Fruit fly (Drosophila melanogaster) S2 (cell line): ENCODE measurements around the gene sip3.

Experiments used
- CG8478 ChIP-seq: fragments of >200 bp; optimal IDR thresholded peaks from 2 replicates; lab custom pipeline; 2018
- CTCF ChIP-seq, 2 experiments: fragments of >200 bp; optimal IDR thresholded peaks; 2 replicates each; lab custom pipeline; 2018

The sip3 gene

dm6 chr3R:31771790-31772576 lies at the start of gene sip3, which contains the start of gene betaGlu:
sip3 (plus strand) TSS chr3R:31772219.
betaGlu (minus strand) TSS chr3R:31771848.
- TF ChIP-seq CTCF (optimal IDR thresholded peaks at IDR 0.05; lab: Kevin White, UChicago), result no peak
- TF ChIP-seq CG8478 (lab: Kevin White, UChicago), result no peak

- TF ChIP-seq CG8478 (lab: Kevin White, UChicago), result no peak
Observed at dm6 chr3R:31723206-31723933, 48.6 kb upstream of the sip3 start.

DNA sequence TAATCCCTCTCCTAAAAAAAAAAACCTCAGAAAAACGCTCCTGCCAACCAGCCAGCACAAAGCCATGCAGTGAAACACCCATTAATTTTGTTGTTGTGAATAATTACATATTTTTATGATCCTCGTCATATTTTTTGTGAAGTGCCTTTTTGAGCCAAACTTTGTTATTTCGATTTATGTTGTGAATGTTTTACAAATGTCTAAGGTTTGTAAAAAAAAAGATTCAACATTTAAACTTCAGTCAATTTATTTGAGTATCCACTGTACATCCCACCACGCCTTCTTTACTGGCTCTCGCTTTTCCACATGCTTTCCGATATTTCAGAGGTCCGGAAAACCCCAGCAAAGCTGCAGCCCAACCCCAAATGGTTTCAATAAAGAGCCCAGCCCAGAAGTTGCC lies 47.9 kb upstream of the sip3 start:
- TF ChIP-seq CTCF (optimal IDR thresholded peaks at IDR 0.05; lab: Kevin White, UChicago) (no peak), CG8478 (lab: Kevin White, UChicago) (no peak)

- TF ChIP-seq CTCF (optimal IDR thresholded peaks at IDR 0.05; lab: Kevin White, UChicago) (no peak), CG8478 (lab: Kevin White, UChicago) (no peak)
Observed at dm6 chr3R:31724580-31725320, 47.3 kb upstream of the sip3 start.

DNA sequence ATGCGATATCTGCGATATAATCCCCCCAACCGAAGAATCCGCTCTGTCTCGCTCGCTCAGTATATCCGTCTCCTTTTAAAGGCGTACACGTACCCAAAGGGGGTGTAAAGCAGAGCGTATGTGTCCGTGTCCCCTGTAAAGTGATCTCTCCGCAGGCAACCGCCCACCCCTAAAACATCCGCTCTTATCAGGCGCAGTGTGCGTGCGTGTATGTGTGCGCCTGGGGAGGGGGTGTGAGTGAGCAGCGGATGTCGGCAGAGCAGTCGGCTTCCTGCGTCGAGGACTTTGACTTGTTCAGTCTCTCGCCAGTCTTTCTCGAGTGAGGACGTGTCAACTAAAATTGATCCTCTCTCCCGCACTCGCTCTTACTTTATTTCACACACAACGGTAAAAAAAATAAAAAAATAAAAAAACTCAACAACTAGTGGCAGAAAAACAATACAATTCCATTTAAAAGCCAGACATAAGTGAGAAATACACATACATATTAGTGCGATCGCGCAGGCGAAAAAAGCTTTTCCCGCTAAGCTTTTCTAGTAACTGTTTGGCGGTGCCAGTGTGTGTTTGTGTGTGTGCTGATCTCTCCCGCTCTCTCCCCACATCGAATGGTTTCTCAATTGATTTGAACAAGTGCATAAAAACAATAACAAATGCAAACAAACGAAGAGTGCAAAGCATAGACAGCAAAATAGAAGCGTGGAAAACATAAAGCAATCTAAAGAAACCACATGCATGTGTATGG lies 46.4 kb upstream of the sip3 start:
- TF ChIP-seq CTCF (optimal IDR thresholded peaks at IDR 0.05; lab: Kevin White, UChicago) (no peak), CG8478 (lab: Kevin White, UChicago) (no peak)

DNA sequence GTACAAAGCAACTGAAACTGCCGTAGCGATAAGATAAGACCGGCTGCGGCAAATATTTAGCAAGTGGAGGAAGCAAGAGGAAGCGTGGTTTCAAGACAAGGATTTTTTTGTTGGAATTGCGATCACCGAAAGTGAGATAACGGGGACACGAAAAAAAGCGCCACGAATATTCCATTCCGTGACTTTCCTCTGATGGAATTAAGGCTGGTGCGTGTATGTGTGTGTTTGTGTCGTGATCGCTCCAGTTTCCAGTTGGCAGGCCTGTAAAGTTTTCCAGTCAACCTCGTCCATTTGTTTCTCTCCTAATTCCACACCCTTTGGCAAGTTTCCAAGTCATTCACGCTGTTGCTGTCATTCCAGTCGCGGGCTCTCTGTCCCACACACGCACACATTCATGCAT lies 45.7 kb upstream of the sip3 start:
- TF ChIP-seq CTCF (optimal IDR thresholded peaks at IDR 0.05; lab: Kevin White, UChicago) (no peak), CG8478 (lab: Kevin White, UChicago) (no peak)

DNA sequence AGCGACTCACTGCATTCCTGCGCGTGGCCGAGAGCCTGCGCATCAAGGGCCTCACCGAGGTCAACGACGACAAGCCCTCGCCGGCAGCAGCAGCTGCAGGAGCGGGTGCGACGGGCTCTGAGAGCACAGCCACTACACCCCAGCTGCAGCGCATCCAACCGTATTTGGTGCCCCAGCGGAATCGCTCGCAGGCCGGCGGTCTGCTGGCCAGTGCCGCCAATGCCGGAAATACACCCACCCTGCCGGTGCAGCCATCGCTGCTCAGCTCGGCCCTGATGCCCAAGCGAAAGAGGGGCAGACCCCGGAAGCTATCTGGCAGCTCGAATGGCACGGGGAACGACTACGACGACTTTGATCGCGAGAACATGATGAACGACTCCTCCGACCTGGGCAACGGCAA lies 44.2 kb upstream of the sip3 start:
- no peak for TF ChIP-seq CG8478 (lab: Kevin White, UChicago)
- TF ChIP-seq CTCF (optimal IDR thresholded peaks at IDR 0.05; lab: Kevin White, UChicago), result no peak

DNA sequence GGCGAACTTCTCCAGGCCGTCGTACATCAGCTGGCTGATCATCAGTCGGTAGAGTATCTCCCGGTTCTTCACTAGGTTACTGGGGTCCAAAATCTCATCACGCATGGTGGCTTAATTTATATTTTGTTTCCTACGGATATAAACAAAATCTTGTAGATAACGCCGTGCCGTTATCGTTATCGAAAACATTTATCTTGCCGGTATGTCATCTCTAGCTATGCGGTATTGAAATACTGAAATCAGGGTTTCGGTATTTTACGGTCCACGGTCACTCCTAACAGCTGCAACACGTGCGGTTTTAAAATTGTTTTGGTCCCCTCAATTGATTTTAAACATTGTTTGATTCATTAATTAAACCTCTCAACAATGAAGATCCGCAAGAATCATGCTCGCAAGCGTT lies 35.2 kb upstream of the sip3 start, which contains the start of the genes CstF50 and CG11563:
Gene CstF50, minus strand, starts transcription at position 188 of the 400 bp plus-strand sequence.
Gene CG11563, plus strand, starts transcription at position 260 of the 400 bp plus-strand sequence.
- TF ChIP-seq CG8478 (lab: Kevin White, UChicago), result no peak
- no peak for TF ChIP-seq CTCF (optimal IDR thresholded peaks at IDR 0.05; lab: Kevin White, UChicago)

- no peak for TF ChIP-seq CG8478 (lab: Kevin White, UChicago)
- no peak for TF ChIP-seq CTCF (optimal IDR thresholded peaks at IDR 0.05; lab: Kevin White, UChicago)
Observed at dm6 chr3R:31738060-31738619, 33.9 kb upstream of the sip3 start, which contains the start of gene eEF1alpha2. eEF1alpha2 (plus strand) TSS chr3R:31738468.

DNA sequence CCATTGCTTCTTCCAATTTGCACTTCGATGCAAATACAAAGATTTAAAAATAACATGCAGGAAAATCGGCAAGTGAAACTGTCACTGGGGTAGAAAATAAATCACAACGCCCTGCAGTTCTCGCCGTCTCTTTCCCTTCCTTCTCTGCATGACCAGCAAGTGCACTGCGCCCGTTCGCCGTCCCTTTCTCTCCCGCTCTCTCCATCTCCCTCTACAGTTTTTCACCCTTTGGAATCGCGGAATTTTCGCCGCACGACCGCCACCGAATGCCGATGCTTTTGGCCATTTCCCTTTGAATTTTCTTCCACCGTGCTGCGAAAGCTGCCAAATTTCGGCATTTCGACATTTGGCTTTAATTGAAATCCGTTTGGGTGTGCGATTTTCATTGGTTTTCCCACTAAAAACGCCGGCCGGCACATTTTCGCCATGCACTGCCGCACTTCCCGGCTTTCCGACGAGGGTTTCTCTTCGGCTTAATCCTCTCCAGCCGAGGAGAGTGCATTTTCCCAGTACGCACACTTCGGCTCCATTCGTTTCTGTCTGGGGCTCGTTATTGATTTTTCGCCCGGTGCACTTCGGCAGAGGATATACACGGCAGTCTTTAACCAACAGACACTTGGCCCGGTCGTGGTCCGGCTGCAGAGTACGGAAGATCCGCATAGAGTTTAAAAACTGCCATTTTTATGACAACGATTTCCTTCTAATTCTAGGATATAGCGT lies 32.8 kb upstream of the sip3 start:
- TF ChIP-seq CG8478 (lab: Kevin White, UChicago), result no peak
- no peak for TF ChIP-seq CTCF (optimal IDR thresholded peaks at IDR 0.05; lab: Kevin White, UChicago)

DNA sequence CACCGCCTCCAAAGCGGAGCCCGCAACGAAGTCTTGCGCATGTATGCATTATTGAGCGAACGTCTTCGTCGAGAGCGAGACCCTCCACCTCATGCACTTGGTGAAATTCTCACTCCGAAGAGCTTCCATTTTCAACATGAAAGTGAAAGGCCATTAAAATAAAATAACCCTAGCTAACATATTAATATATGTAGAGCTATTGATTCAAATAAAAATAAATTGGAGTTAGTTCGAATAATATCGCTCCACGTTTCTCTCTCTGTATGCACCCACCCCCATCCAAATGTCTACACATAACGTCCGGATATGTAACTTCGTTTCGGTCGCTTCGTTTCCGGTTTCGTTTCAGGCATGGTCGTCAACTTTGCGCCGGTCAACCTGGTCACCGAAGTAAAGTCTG lies 30.7 kb upstream of the sip3 start:
- no peak for TF ChIP-seq CG8478 (lab: Kevin White, UChicago)
- TF ChIP-seq CTCF (optimal IDR thresholded peaks at IDR 0.05; lab: Kevin White, UChicago), result no peak

DNA sequence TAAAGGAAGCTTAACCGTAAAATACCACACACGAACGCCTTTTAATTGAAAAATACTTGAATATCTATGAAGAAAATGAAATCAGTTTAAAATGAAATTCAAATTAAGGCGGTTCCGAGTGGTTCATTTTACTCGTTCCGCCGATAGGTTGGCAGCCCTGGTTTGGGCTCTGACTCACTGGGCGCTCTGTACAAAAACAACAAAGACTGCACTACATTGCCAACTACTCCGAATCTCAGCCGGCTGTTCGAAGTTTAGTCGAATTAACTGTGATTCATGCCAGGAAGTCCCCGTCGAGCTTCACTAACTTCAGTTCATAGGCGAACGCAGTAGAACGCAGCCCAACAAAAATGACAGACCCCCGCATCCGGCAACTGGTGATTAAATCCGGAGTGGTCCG lies 28.7 kb upstream of the sip3 start, which contains the start of gene Tbca:
Gene Tbca, plus strand, starts transcription at position 212 of the 400 bp plus-strand sequence.
- TF ChIP-seq CTCF (optimal IDR thresholded peaks at IDR 0.05; lab: Kevin White, UChicago) (peak in 1 of 2 experiments; percentile 2), CG8478 (lab: Kevin White, UChicago) (no peak)
